Fruit fly (Drosophila melanogaster) whole organism, embryonic: ENCODE measurements around the gene scpr-A.

Experiments used
- Antp ChIP-seq: fragments of 200-800 bp; sonication (Bioruptor generic); optimal IDR thresholded peaks from 3 replicates; lab custom pipeline; 2016; ENCODE audit warnings: missing biosample characterization, missing genetic modification characterization
- CG10462 ChIP-seq: fragments of 200-800 bp; sonication (Bioruptor generic); optimal IDR thresholded peaks from 2 replicates; lab custom pipeline; 2016; ENCODE audit warnings: missing biosample characterization, missing genetic modification characterization
- CG10979 ChIP-seq: fragments of 200-800 bp; sonication (Bioruptor generic); optimal IDR thresholded peaks from 2 replicates; lab custom pipeline; 2018; ENCODE audit warnings: missing biosample characterization, mild to moderate bottlenecking, missing genetic modification characterization, moderate library complexity
- CG11504 ChIP-seq: fragments of 200-800 bp; sonication (Bioruptor generic); optimal IDR thresholded peaks from 3 replicates; lab custom pipeline; 2019; ENCODE audit warnings: missing biosample characterization, mild to moderate bottlenecking, missing genetic modification characterization, moderate library complexity
- CG12236 ChIP-seq: fragments of 200-800 bp; sonication (Bioruptor generic); optimal IDR thresholded peaks from 2 replicates; lab custom pipeline; 2016; ENCODE audit warnings: missing biosample characterization, missing genetic modification characterization
- CG13296 ChIP-seq: fragments of 200-800 bp; sonication (Bioruptor generic); optimal IDR thresholded peaks from 3 replicates; lab custom pipeline; 2018; ENCODE audit warnings: missing biosample characterization, mild to moderate bottlenecking, missing genetic modification characterization
- CG13424 ChIP-seq: fragments of 200-800 bp; sonication (Bioruptor generic); optimal IDR thresholded peaks from 2 replicates; lab custom pipeline; 2019; ENCODE audit warnings: missing biosample characterization, mild to moderate bottlenecking, missing genetic modification characterization, moderate library complexity
- CG15479 ChIP-seq: fragments of 200-800 bp; sonication (Bioruptor generic); optimal IDR thresholded peaks from 3 replicates; lab custom pipeline; 2019; ENCODE audit warnings: missing biosample characterization, mild to moderate bottlenecking, missing genetic modification characterization, moderate library complexity
- CG1603 ChIP-seq: fragments of 200-800 bp; sonication (Bioruptor generic); optimal IDR thresholded peaks from 2 replicates; lab custom pipeline; 2019; ENCODE audit warnings: missing biosample characterization, mild to moderate bottlenecking, missing genetic modification characterization, moderate library complexity
- CG17802 ChIP-seq: fragments of 200-800 bp; sonication (Bioruptor generic); optimal IDR thresholded peaks from 2 replicates; lab custom pipeline; 2018; ENCODE audit warnings: missing biosample characterization, mild to moderate bottlenecking, missing genetic modification characterization, moderate library complexity
- CG4282 ChIP-seq: fragments of 200-800 bp; sonication (Bioruptor generic); optimal IDR thresholded peaks from 2 replicates; lab custom pipeline; 2016; ENCODE audit warnings: missing biosample characterization, missing genetic modification characterization
- CG4617 ChIP-seq: fragments of 200-800 bp; sonication (Bioruptor generic); optimal IDR thresholded peaks from 3 replicates; lab custom pipeline; 2016; ENCODE audit warnings: missing biosample characterization, missing genetic modification characterization, borderline replicate concordance
- CG7372 ChIP-seq: fragments of 200-800 bp; sonication (Bioruptor generic); IDR thresholded peaks from 2 replicates; pipeline ENCODE4 v1.3.6; 2022; ENCODE audit warnings: missing biosample characterization, missing genetic modification characterization
- CG9727 ChIP-seq: fragments of 200-800 bp; sonication (Bioruptor generic); optimal IDR thresholded peaks from 3 replicates; lab custom pipeline; 2017; ENCODE audit warnings: missing biosample characterization, mild to moderate bottlenecking, missing genetic modification characterization
- CG9797 ChIP-seq: fragments of 200-800 bp; sonication (Bioruptor generic); optimal IDR thresholded peaks from 3 replicates; lab custom pipeline; 2018; ENCODE audit warnings: missing biosample characterization, mild to moderate bottlenecking, missing genetic modification characterization
- Chrac-16 ChIP-seq: fragments of 200-800 bp; sonication (Bioruptor generic); optimal IDR thresholded peaks from 3 replicates; lab custom pipeline; 2016; ENCODE audit warnings: missing biosample characterization, missing genetic modification characterization
- D19A ChIP-seq: fragments of 200-800 bp; optimal IDR thresholded peaks from 3 replicates; lab custom pipeline; 2019; ENCODE audit warnings: missing biosample characterization, mild to moderate bottlenecking, missing genetic modification characterization, moderate library complexity
- Doc3 ChIP-seq: fragments of 200-800 bp; sonication (Bioruptor generic); IDR thresholded peaks from 3 replicates; pipeline ENCODE4 v1.3.6; 2022; ENCODE audit warnings: missing biosample characterization, missing genetic modification characterization; ENCODE audit not compliant: partially characterized antibody
- Eip74EF ChIP-seq, 2 experiments: fragments of 200-800 bp in 1 of 2; fragments of >200 bp in 1 of 2; sonication (Bioruptor generic) in 1 of 2; optimal IDR thresholded peaks; 2 replicates each; lab custom pipeline; 2017 to 2019; ENCODE audit warnings: missing biosample characterization in 2 of 2, missing genetic modification characterization in 2 of 2, mild to moderate bottlenecking in 1 of 2, moderate library complexity in 1 of 2
- HHEX ChIP-seq: fragments of 200-800 bp; sonication (Bioruptor generic); optimal IDR thresholded peaks from 3 replicates; lab custom pipeline; 2017; ENCODE audit warnings: missing biosample characterization, mild to moderate bottlenecking, missing genetic modification characterization, missing genetic modification reagents
- Kr ChIP-seq: fragments of 200-800 bp; sonication (Bioruptor generic); optimal IDR thresholded peaks from 2 replicates; lab custom pipeline; 2017; ENCODE audit warnings: missing biosample characterization, mild to moderate bottlenecking, missing genetic modification characterization
- MTF-1 ChIP-seq: fragments of 200-800 bp; sonication (Bioruptor generic); optimal IDR thresholded peaks from 2 replicates; lab custom pipeline; 2018; ENCODE audit warnings: missing biosample characterization, mild to moderate bottlenecking, missing genetic modification characterization, borderline replicate concordance
- Opbp ChIP-seq: fragments of 200-800 bp; sonication (Bioruptor generic); IDR thresholded peaks from 3 replicates; pipeline ENCODE4 v1.3.6; 2022; ENCODE audit warnings: missing biosample characterization, missing genetic modification characterization; ENCODE audit not compliant: partially characterized antibody
- Six4 ChIP-seq: fragments of 200-800 bp; sonication (Bioruptor generic); optimal IDR thresholded peaks from 2 replicates; lab custom pipeline; 2016; ENCODE audit warnings: missing biosample characterization, missing genetic modification characterization
- Xrp1 ChIP-seq: fragments of 200-800 bp; sonication (Bioruptor generic); IDR thresholded peaks from 2 replicates; pipeline ENCODE4 v1.3.6; 2022; ENCODE audit warnings: missing biosample characterization, missing genetic modification characterization
- YL-1 ChIP-seq: fragments of 200-800 bp; sonication (Bioruptor generic); optimal IDR thresholded peaks from 3 replicates; lab custom pipeline; 2017; ENCODE audit warnings: missing biosample characterization, mild to moderate bottlenecking, missing genetic modification characterization
- al ChIP-seq: fragments of 200-800 bp; sonication (Bioruptor generic); IDR thresholded peaks from 2 replicates; pipeline ENCODE4 v1.3.6; 2022; ENCODE audit warnings: missing biosample characterization, missing genetic modification characterization
- aop ChIP-seq: fragments of 200-800 bp; sonication (Bioruptor generic); IDR thresholded peaks from 2 replicates; pipeline ENCODE4 v1.3.6; 2022; ENCODE audit warnings: missing biosample characterization, missing genetic modification characterization
- ci ChIP-seq: fragments of 200-800 bp; sonication (Bioruptor generic); IDR thresholded peaks from 3 replicates; pipeline ENCODE4 v1.3.6; 2022; ENCODE audit warnings: missing biosample characterization, missing genetic modification characterization
- da ChIP-seq: fragments of 200-800 bp; sonication (Bioruptor generic); optimal IDR thresholded peaks from 2 replicates; lab custom pipeline; 2016; ENCODE audit warnings: missing biosample characterization, missing genetic modification characterization
- dm ChIP-seq: fragments of 200-800 bp; sonication (Bioruptor generic); optimal IDR thresholded peaks from 3 replicates; lab custom pipeline; 2016; ENCODE audit warnings: missing biosample characterization, missing genetic modification characterization
- dpn ChIP-seq, 2 experiments: fragments of 200-800 bp; sonication (Bioruptor generic); optimal IDR thresholded peaks; 3 replicates each; lab custom pipeline; 2016; ENCODE audit warnings: missing biosample characterization in 2 of 2, missing genetic modification characterization in 2 of 2
- en ChIP-seq: fragments of 200-800 bp; sonication (Bioruptor generic); optimal IDR thresholded peaks from 2 replicates; lab custom pipeline; 2016; ENCODE audit warnings: missing biosample characterization, missing genetic modification characterization
- ewg ChIP-seq: fragments of 200-800 bp; sonication (Bioruptor generic); optimal IDR thresholded peaks from 3 replicates; lab custom pipeline; 2017; ENCODE audit warnings: mild to moderate bottlenecking, missing biosample characterization, missing genetic modification reagents, missing genetic modification characterization
- exex ChIP-seq: fragments of 200-800 bp; sonication (Bioruptor generic); optimal IDR thresholded peaks from 4 replicates; lab custom pipeline; 2018; ENCODE audit warnings: missing biosample characterization, mild to moderate bottlenecking, missing genetic modification characterization, moderate library complexity
- hbn ChIP-seq: fragments of 200-800 bp; sonication (Bioruptor generic); IDR thresholded peaks from 2 replicates; pipeline ENCODE4 v1.3.6; 2022; ENCODE audit warnings: missing biosample characterization, missing genetic modification characterization; ENCODE audit not compliant: partially characterized antibody
- onecut ChIP-seq: fragments of 200-800 bp; sonication (Bioruptor generic); IDR thresholded peaks from 2 replicates; pipeline ENCODE4 v1.3.6; 2022; ENCODE audit warnings: missing biosample characterization, missing genetic modification characterization
- peb ChIP-seq: fragments of 200-800 bp; sonication (Bioruptor generic); IDR thresholded peaks from 2 replicates; pipeline ENCODE4 v1.3.6; 2022; ENCODE audit warnings: missing biosample characterization, missing genetic modification characterization
- pfk ChIP-seq: fragments of 200-800 bp; sonication (Bioruptor generic); optimal IDR thresholded peaks from 2 replicates; lab custom pipeline; 2018; ENCODE audit warnings: missing biosample characterization, mild to moderate bottlenecking, missing genetic modification characterization, moderate library complexity
- pho ChIP-seq: fragments of 200-800 bp; sonication (Bioruptor generic); optimal IDR thresholded peaks from 2 replicates; lab custom pipeline; 2016; ENCODE audit warnings: missing biosample characterization, missing genetic modification characterization
- pros ChIP-seq: fragments of 200-800 bp; sonication (Bioruptor generic); optimal IDR thresholded peaks from 3 replicates; lab custom pipeline; 2019; ENCODE audit warnings: missing biosample characterization, mild to moderate bottlenecking, missing genetic modification characterization, moderate library complexity
- pum ChIP-seq: fragments of 200-800 bp; sonication (Bioruptor generic); optimal IDR thresholded peaks from 2 replicates; lab custom pipeline; 2016; ENCODE audit warnings: missing biosample characterization, missing genetic modification characterization
- run ChIP-seq: fragments of 200-800 bp; sonication (Bioruptor generic); optimal IDR thresholded peaks from 3 replicates; lab custom pipeline; 2018; ENCODE audit warnings: missing biosample characterization, mild to moderate bottlenecking, missing genetic modification characterization
- sima ChIP-seq: fragments of 200-800 bp; sonication (Bioruptor generic); optimal IDR thresholded peaks from 2 replicates; lab custom pipeline; 2016; ENCODE audit warnings: missing biosample characterization, missing genetic modification characterization
- tgo ChIP-seq: fragments of 200-800 bp; sonication (Bioruptor generic); IDR thresholded peaks from 3 replicates; pipeline ENCODE4 v1.3.6; 2022; ENCODE audit warnings: missing biosample characterization, missing genetic modification characterization
- wdn ChIP-seq: fragments of 200-800 bp; sonication (Bioruptor generic); IDR thresholded peaks from 2 replicates; pipeline ENCODE4 v1.3.6; 2022; ENCODE audit warnings: missing biosample characterization, missing genetic modification characterization
- zen2 ChIP-seq: fragments of 200-800 bp; sonication (Bioruptor generic); IDR thresholded peaks from 3 replicates; pipeline ENCODE4 v1.3.6; 2022; ENCODE audit warnings: missing biosample characterization, missing genetic modification characterization; ENCODE audit not compliant: partially characterized antibody

The scpr-A gene

dm6 chr3R:11208766-11209331 is 32.1 kb upstream of the scpr-A start (continued):
- TF ChIP-seq ci (GFP tag; lab: Robert Waterston, UW) = 0 out of 3 replicates have a peak, but pooled peaks have one; percentile 28
- TF ChIP-seq CG17802 = no peak
- TF ChIP-seq Opbp = 0 out of 3 replicates have a peak, but pooled peaks have one; percentile 37
- peak in 1 of 2 experiments; percentile 61 for TF ChIP-seq Eip74EF (GFP tag; optimal IDR thresholded peaks at IDR 0.05; lab: Kevin White, UChicago)
- TF ChIP-seq ewg (GFP tag; lab: Kevin White, UChicago) = no peak
- peak; percentile 83 for TF ChIP-seq CG10979 (tag; lab: Kevin White, UChicago)
- TF ChIP-seq CG7372 (GFP tag; lab: Robert Waterston, UW) = peak; percentile 95
- TF ChIP-seq CG15479 (GFP tag; lab: Kevin White, UChicago) = peak; percentile 35
- no peak for TF ChIP-seq pros
- no peak for TF ChIP-seq dm (GFP tag; lab: Kevin White, UChicago)
- no peak for TF ChIP-seq CG13424 (tag; lab: Kevin White, UChicago)
- no peak for TF ChIP-seq da (GFP tag; lab: Kevin White, UChicago)
- TF ChIP-seq al (GFP tag; lab: Robert Waterston, UW) = no peak
- no peak for TF ChIP-seq D19A (tag; lab: Kevin White, UChicago)
- no peak for TF ChIP-seq CG11504 (tag; lab: Kevin White, UChicago)

DNA sequence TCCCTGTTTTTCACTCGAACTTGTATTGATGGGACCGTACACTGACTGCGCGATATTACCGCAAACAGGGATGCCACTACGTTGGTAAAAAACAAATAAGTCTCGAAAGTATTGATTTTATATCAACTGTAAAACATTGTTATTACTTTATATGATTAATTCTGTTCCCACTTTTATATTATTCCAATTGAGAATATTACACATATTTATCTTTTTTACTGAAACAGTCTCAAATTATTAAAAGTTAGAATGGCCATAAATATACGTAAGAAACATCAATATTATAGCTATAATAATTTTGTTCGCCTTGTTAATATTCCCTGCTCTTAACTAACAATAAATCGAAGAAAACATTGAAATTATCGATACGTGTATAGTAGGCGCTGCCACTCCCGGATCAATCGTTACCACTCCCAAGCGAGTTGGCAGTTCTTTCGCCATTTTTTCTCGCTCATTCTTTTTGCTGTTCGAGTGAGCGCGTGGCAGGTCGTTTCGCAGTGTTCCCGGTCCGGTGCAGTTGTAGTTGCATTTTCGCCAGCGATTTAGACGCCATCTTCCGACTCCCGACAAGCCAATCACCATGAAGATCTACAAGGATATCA is 31.1 kb upstream of the scpr-A start, which contains the start of the genes SdhC and Tctp:
TSS of gene SdhC (minus strand) at position 49 of the 602 bp plus-strand sequence.
TSS of gene Tctp (plus strand) at position 447 of the 602 bp plus-strand sequence.
- TF ChIP-seq en (GFP tag; lab: Kevin White, UChicago) (no peak), dpn (GFP tag; optimal IDR thresholded peaks at IDR 0.05; lab: Kevin White, UChicago) (peak; percentile 32 to 36), Doc3 (GFP tag; lab: Robert Waterston, UW) (peak; percentile 57; the same call in 2 of the 3 replicates), Kr (GFP tag; lab: Kevin White, UChicago) (no peak), CG12236 (GFP tag; lab: Kevin White, UChicago) (no peak), CG4617 (GFP tag; lab: Kevin White, UChicago) (peak; percentile 38), HHEX (GFP tag; lab: Kevin White, UChicago) (no peak), YL-1 (GFP tag; lab: Kevin White, UChicago) (peak; percentile 90), Six4 (GFP tag; lab: Kevin White, UChicago) (peak; percentile 38), hbn (peak; percentile 42; the same call in 1 of the 2 replicates), MTF-1 (GFP tag; lab: Kevin White, UChicago) (no peak), wdn (GFP tag; lab: Robert Waterston, UW) (no peak), CG9797 (GFP tag; lab: Kevin White, UChicago) (peak; percentile 67), CG9727 (GFP tag; lab: Kevin White, UChicago) (peak; percentile 62), CG4282 (GFP tag; lab: Kevin White, UChicago) (no peak), zen2 (GFP tag; lab: Robert Waterston, UW) (no peak), aop (GFP tag; lab: Robert Waterston, UW) (no peak), run (peak; percentile 41), Chrac-16 (GFP tag; lab: Kevin White, UChicago) (peak; percentile 27), CG13296 (GFP tag; lab: Kevin White, UChicago) (peak; percentile 58), CG1603 (tag; lab: Kevin White, UChicago) (peak; percentile 36), pho (GFP tag; lab: Kevin White, UChicago) (peak; percentile 55), Antp (peak; percentile 22), pfk (GFP tag; lab: Kevin White, UChicago) (peak; percentile 27), tgo (no peak), exex (tag; lab: Kevin White, UChicago) (peak; percentile 23), CG10462 (GFP tag; lab: Kevin White, UChicago) (peak; percentile 39), ci (GFP tag; lab: Robert Waterston, UW) (peak; percentile 23; the same call in 1 of the 3 replicates), CG13424 (tag; lab: Kevin White, UChicago) (peak; percentile 60), sima (no peak), pum (GFP tag; lab: Kevin White, UChicago) (no peak), Xrp1 (GFP tag; lab: Robert Waterston, UW) (no peak; the same call in 1 of the 2 replicates), onecut (GFP tag; lab: Robert Waterston, UW) (peak; percentile 70), peb (GFP tag; lab: Robert Waterston, UW) (0 out of 2 replicates have a peak, but pooled peaks have one; percentile 7)
